Worm (Caenorhabditis elegans): Measurements from ENCODE around the gene rip-1.

- TF ChIP-seq dve-1 (tag; optimal IDR thresholded peaks at IDR 0.05) = no peak
- no peak for TF ChIP-seq ceh-34 (tag; optimal IDR thresholded peaks at IDR 0.05)
- no peak for TF ChIP-seq pag-3 (tag; optimal IDR thresholded peaks at IDR 0.05; ENCODE audit: borderline replicate concordance)
- no peak for TF ChIP-seq ama-1 (optimal IDR thresholded peaks at IDR 0.05)
- TF ChIP-seq ahr-1 (tag; optimal IDR thresholded peaks at IDR 0.05) = no peak
- no peak for TF ChIP-seq tbx-2 (tag; optimal IDR thresholded peaks at IDR 0.05)
- no peak for TF ChIP-seq eyg-1 (tag; optimal IDR thresholded peaks at IDR 0.05)
- no peak for TF ChIP-seq nfya-1 (tag; optimal IDR thresholded peaks at IDR 0.05)
- TF ChIP-seq gmeb-2 (tag; optimal IDR thresholded peaks at IDR 0.05) = no peak
Measured at ce11 chrIII:10244013-10244412, 14.5 kb downstream of the rip-1 start.
